Worm (Caenorhabditis elegans) whole organism, mixed stage, embryonic: Measurements from ENCODE around the gene hrde-1.

Experiments used
- M03D4.4 ChIP-seq: sonication (generic microtip); optimal IDR thresholded peaks from 2 replicates; lab custom pipeline; 2017; ENCODE audit warnings: mild to moderate bottlenecking, missing genetic modification characterization, missing compliant biosample characterization
- bed-3 ChIP-seq: fragments of 200-800 bp; sonication (Bioruptor generic); optimal IDR thresholded peaks from 3 replicates; lab custom pipeline; 2018; ENCODE audit warnings: mild to moderate bottlenecking, missing genetic modification characterization, moderate library complexity, missing compliant biosample characterization
- blmp-1 ChIP-seq: fragments of 150-350 bp; optimal IDR thresholded peaks from 2 replicates; lab custom pipeline; 2014; ENCODE audit warnings: missing biosample characterization, missing genetic modification characterization
- ceh-39 ChIP-seq: fragments of 150-350 bp; optimal IDR thresholded peaks from 2 replicates; lab custom pipeline; 2014; ENCODE audit warnings: missing biosample characterization, missing genetic modification characterization
- ceh-43 ChIP-seq: fragments of 200-800 bp; sonication (Bioruptor generic); optimal IDR thresholded peaks from 2 replicates; lab custom pipeline; 2018; ENCODE audit warnings: mild to moderate bottlenecking, missing genetic modification characterization, moderate library complexity, missing compliant biosample characterization
- ceh-83 ChIP-seq: fragments of 200-800 bp; sonication (Bioruptor generic); optimal IDR thresholded peaks from 2 replicates; lab custom pipeline; 2018; ENCODE audit warnings: mild to moderate bottlenecking, missing genetic modification characterization, missing compliant biosample characterization
- ces-1 ChIP-seq: fragments of 150-350 bp; optimal IDR thresholded peaks from 2 replicates; lab custom pipeline; 2014; ENCODE audit warnings: missing biosample characterization, missing genetic modification reagents, missing genetic modification characterization
- cnd-1 ChIP-seq: fragments of 200-800 bp; sonication (Bioruptor generic); optimal IDR thresholded peaks from 2 replicates; lab custom pipeline; 2018; ENCODE audit warnings: mild to moderate bottlenecking, missing genetic modification characterization, missing compliant biosample characterization
- drap-1 ChIP-seq: fragments of 200-800 bp; sonication (Bioruptor generic); optimal IDR thresholded peaks from 3 replicates; lab custom pipeline; 2018; ENCODE audit warnings: mild to moderate bottlenecking, missing genetic modification characterization, missing compliant biosample characterization
- elt-1 ChIP-seq: sonication (generic microtip); optimal IDR thresholded peaks from 2 replicates; lab custom pipeline; 2017; ENCODE audit warnings: missing genetic modification characterization, mild to moderate bottlenecking, missing compliant biosample characterization, antibody characterized with exemption, moderate library complexity, borderline replicate concordance; ENCODE audit not compliant: insufficient read depth
- flh-1 ChIP-seq: fragments of 200-800 bp; sonication (Bioruptor generic); optimal IDR thresholded peaks from 2 replicates; lab custom pipeline; 2018; ENCODE audit warnings: mild to moderate bottlenecking, missing genetic modification characterization, moderate library complexity, missing compliant biosample characterization
- hlh-1 ChIP-seq: fragments of 150-350 bp; optimal IDR thresholded peaks from 2 replicates; lab custom pipeline; 2014; ENCODE audit warnings: missing biosample characterization, missing genetic modification reagents, missing genetic modification characterization
- lin-13 ChIP-seq: fragments of 150-350 bp; optimal IDR thresholded peaks from 2 replicates; lab custom pipeline; 2014; ENCODE audit warnings: missing biosample characterization, missing genetic modification characterization
- lin-32 ChIP-seq: fragments of 200-800 bp; sonication (Bioruptor generic); optimal IDR thresholded peaks from 2 replicates; lab custom pipeline; 2018; ENCODE audit warnings: mild to moderate bottlenecking, missing genetic modification characterization, missing compliant biosample characterization
- lsy-2 ChIP-seq: fragments of 150-350 bp; optimal IDR thresholded peaks from 2 replicates; lab custom pipeline; 2014; ENCODE audit warnings: missing biosample characterization, missing genetic modification characterization
- mab-5 ChIP-seq: fragments of 150-350 bp; optimal IDR thresholded peaks from 2 replicates; lab custom pipeline; 2014; ENCODE audit warnings: missing biosample characterization, missing genetic modification characterization
- mep-1 ChIP-seq: fragments of 150-350 bp; optimal IDR thresholded peaks from 2 replicates; lab custom pipeline; 2017; ENCODE audit warnings: missing biosample characterization, missing genetic modification reagents, missing genetic modification characterization, inconsistent platforms
- mls-2 ChIP-seq: sonication (generic microtip); optimal IDR thresholded peaks from 2 replicates; lab custom pipeline; 2016; ENCODE audit warnings: mild to moderate bottlenecking, missing genetic modification characterization, moderate library complexity, missing compliant biosample characterization
- nhr-12 ChIP-seq: fragments of 150-350 bp; optimal IDR thresholded peaks from 2 replicates; lab custom pipeline; 2014; ENCODE audit warnings: missing biosample characterization, missing genetic modification characterization
- nhr-2 ChIP-seq: fragments of 150-350 bp; optimal IDR thresholded peaks from 2 replicates; lab custom pipeline; 2014; ENCODE audit warnings: missing biosample characterization, missing genetic modification characterization
- nhr-237 ChIP-seq: fragments of 150-350 bp; optimal IDR thresholded peaks from 2 replicates; lab custom pipeline; 2014; ENCODE audit warnings: missing biosample characterization, missing genetic modification characterization
- pha-4 ChIP-seq: fragments of 150-350 bp; optimal IDR thresholded peaks from 2 replicates; lab custom pipeline; 2018; ENCODE audit warnings: missing biosample characterization, missing genetic modification reagents, missing genetic modification characterization
- sem-2 ChIP-seq: fragments of 200-800 bp; sonication (Bioruptor generic); optimal IDR thresholded peaks from 2 replicates; lab custom pipeline; 2018; ENCODE audit warnings: mild to moderate bottlenecking, missing genetic modification characterization, missing compliant biosample characterization
- snpc-4 ChIP-seq: fragments of 150-350 bp; optimal IDR thresholded peaks from 2 replicates; lab custom pipeline; 2014; ENCODE audit warnings: missing biosample characterization, missing genetic modification characterization
- tbx-8 ChIP-seq: fragments of 200-800 bp; sonication (Bioruptor generic); optimal IDR thresholded peaks from 2 replicates; lab custom pipeline; 2018; ENCODE audit warnings: mild to moderate bottlenecking, missing genetic modification characterization, moderate library complexity, missing compliant biosample characterization
- unc-120 ChIP-seq: sonication (generic microtip); optimal IDR thresholded peaks from 2 replicates; lab custom pipeline; 2017; ENCODE audit warnings: missing genetic modification characterization, missing compliant biosample characterization; ENCODE audit not compliant: poor library complexity, severe bottlenecking
- unc-62 ChIP-seq: fragments of 150-350 bp; optimal IDR thresholded peaks from 2 replicates; lab custom pipeline; 2014; ENCODE audit warnings: missing biosample characterization, missing genetic modification reagents, missing genetic modification characterization
- zip-8 ChIP-seq: fragments of 150-350 bp; optimal IDR thresholded peaks from 2 replicates; lab custom pipeline; 2014; ENCODE audit warnings: missing biosample characterization, missing genetic modification characterization
- ztf-11 ChIP-seq: fragments of 150-350 bp; optimal IDR thresholded peaks from 2 replicates; lab custom pipeline; 2014; ENCODE audit warnings: missing biosample characterization, missing genetic modification characterization

The hrde-1 gene

ce11 chrIII:4143170-4143569 lies 32.8 kb downstream of the hrde-1 start:
- TF ChIP-seq pha-4 = no peak
- TF ChIP-seq elt-1 (tag; lab: Kevin White, UChicago) = no peak
- TF ChIP-seq nhr-2 (tag; lab: Kevin White, UChicago) = no peak
- TF ChIP-seq flh-1 = no peak
- no peak for TF ChIP-seq drap-1 (GFP tag; lab: Kevin White, UChicago)
- TF ChIP-seq lin-13 = no peak
- TF ChIP-seq hlh-1 (tag; lab: Kevin White, UChicago) = no peak
- no peak for TF ChIP-seq nhr-237 (tag; lab: Kevin White, UChicago)
- TF ChIP-seq lin-32 (GFP tag; lab: Kevin White, UChicago) = no peak
- TF ChIP-seq ztf-11 (tag; lab: Kevin White, UChicago) = no peak
- no peak for TF ChIP-seq ceh-43 (GFP tag; lab: Kevin White, UChicago)
- TF ChIP-seq snpc-4 (tag; lab: Kevin White, UChicago) = no peak
- no peak for TF ChIP-seq mab-5 (tag; lab: Kevin White, UChicago)
- no peak for TF ChIP-seq bed-3
- no peak for TF ChIP-seq unc-62 (GFP tag; lab: Kevin White, UChicago)
- no peak for TF ChIP-seq M03D4.4 (tag; lab: Kevin White, UChicago)
- no peak for TF ChIP-seq mls-2 (tag; lab: Kevin White, UChicago)

DNA sequence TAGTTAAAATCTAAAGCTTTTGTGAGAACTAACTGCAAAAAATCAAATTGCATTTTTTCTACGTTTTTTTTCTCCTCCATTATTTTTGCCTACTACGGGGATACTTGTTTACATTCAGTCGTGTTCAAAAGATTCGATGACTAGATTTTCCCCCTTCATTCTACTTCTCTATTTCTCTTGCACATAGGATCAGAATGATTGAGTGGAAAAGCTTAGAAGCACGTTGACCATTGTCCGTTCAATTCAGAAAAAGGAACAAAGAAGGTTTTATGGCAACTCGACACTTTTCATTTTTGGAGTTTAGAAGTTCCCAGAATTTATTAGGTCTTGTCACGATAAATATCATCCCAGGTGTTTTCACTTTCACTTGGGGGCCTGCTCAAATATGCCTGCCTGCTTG lies 38.8 kb downstream of the hrde-1 start:
- TF ChIP-seq hlh-1 (tag; lab: Kevin White, UChicago) (no peak), tbx-8 (GFP tag; lab: Kevin White, UChicago) (no peak), bed-3 (no peak), lin-13 (no peak), zip-8 (tag; lab: Kevin White, UChicago) (no peak), nhr-12 (no peak), lsy-2 (tag; lab: Kevin White, UChicago) (no peak), sem-2 (no peak), cnd-1 (no peak), blmp-1 (no peak), M03D4.4 (tag; lab: Kevin White, UChicago) (no peak), ceh-39 (no peak), ztf-11 (tag; lab: Kevin White, UChicago) (no peak)

DNA sequence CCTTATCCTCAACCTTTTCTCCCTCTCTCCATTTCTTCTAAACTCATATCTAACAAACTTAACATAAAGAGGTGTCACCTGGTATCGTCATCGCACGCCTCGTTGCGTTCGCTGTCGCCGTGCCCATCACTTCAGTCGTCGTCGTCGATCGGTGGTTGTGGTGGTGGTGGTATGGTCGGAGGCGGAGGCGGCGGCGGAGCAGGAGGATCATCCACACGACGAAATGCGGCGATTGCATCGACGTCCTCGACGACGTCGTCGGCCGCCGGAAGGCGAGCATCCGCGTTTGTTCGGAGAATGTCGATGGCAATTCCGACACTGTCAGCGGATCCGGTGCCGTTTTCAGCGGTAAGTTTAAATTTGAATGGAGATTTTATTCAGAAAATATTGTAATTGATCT lies 41.9 kb downstream of the hrde-1 start:
- TF ChIP-seq nhr-12 = no peak
- TF ChIP-seq unc-120 (tag; lab: Kevin White, UChicago) = no peak

DNA sequence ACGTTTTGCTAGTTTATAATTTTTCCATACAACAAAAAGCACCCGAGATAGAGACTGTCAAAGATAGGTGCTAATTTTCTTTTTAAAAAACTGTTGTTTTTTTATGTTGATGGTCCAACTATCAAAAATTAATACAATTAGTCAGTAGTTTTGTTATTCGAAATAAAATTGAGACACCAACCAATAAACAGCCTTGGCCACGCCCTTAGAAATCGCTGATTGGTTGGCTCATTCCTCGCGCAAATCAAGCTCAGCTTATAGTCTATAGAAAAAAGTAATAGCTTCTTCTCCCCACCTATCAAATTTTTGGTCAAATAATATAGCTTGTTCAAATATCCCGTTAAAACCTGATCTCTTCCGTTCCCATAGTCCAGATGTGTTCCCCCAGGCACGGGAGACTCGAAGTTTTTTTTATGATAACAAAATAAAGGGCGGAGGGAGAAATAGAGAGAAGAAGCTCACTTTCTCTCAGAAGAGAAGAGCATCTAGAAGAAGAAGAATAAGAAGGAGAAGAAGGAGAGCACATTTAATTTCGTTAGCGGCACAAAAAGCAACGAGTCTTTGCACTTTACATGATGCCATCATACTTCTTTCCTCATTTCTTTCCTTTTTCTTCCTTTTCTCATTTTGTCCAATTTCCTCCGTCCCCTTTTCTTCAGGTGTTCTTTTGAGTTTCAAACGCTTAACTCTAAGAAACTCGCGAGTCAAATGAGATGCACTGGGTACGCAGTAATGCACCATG lies 44.0 kb downstream of the hrde-1 start:
- TF ChIP-seq M03D4.4 (tag; lab: Kevin White, UChicago) (no peak), ces-1 (GFP tag; lab: Kevin White, UChicago) (peak; percentile 93)

- no peak for TF ChIP-seq mab-5 (tag; lab: Kevin White, UChicago)
- no peak for TF ChIP-seq mep-1 (tag; lab: Kevin White, UChicago)
- TF ChIP-seq unc-120 (tag; lab: Kevin White, UChicago) = no peak
- no peak for TF ChIP-seq cnd-1
- TF ChIP-seq blmp-1 = no peak
- TF ChIP-seq mls-2 (tag; lab: Kevin White, UChicago) = no peak
- TF ChIP-seq ces-1 (GFP tag; lab: Kevin White, UChicago) = peak; percentile 45
- no peak for TF ChIP-seq lin-13
These were observed 52.1 kb downstream of the hrde-1 start for ce11 chrIII:4123900-4124299.

- TF ChIP-seq ces-1 (GFP tag; lab: Kevin White, UChicago) (peak; percentile 75), flh-1 (no peak), ceh-83 (GFP tag; lab: Kevin White, UChicago) (no peak)
These were observed 52.7 kb downstream of the hrde-1 start for ce11 chrIII:4123277-4123676.
